Worm (Caenorhabditis elegans) whole organism, late embryonic: ENCODE data around the gene pyt-1.

Experiments
- C08G9.2 ChIP-seq: sonication (generic microtip); optimal IDR thresholded peaks from 2 replicates; lab custom pipeline; 2016; ENCODE audit warnings: mild to moderate bottlenecking, missing genetic modification characterization, moderate library complexity, missing compliant biosample characterization
- ceh-19 ChIP-seq: fragments of 200-800 bp; sonication (Bioruptor generic); optimal IDR thresholded peaks from 2 replicates; lab custom pipeline; 2018; ENCODE audit warnings: mild to moderate bottlenecking, missing genetic modification characterization, missing compliant biosample characterization
- fax-1 ChIP-seq: sonication (generic microtip); optimal IDR thresholded peaks from 2 replicates; lab custom pipeline; 2016; ENCODE audit warnings: missing genotype, missing genetic modification characterization, missing compliant biosample characterization
- lin-11 ChIP-seq: fragments of 200-800 bp; sonication (Bioruptor generic); optimal IDR thresholded peaks from 2 replicates; lab custom pipeline; 2018; ENCODE audit warnings: mild to moderate bottlenecking, missing genetic modification characterization, missing compliant biosample characterization
- unc-86 ChIP-seq: sonication (generic microtip); optimal IDR thresholded peaks from 2 replicates; lab custom pipeline; 2016; ENCODE audit warnings: missing genetic modification characterization, missing compliant biosample characterization

- TF ChIP-seq C08G9.2 (tag; lab: Kevin White, UChicago) = no peak
- peak; percentile 31 for TF ChIP-seq ceh-19 (GFP tag; lab: Kevin White, UChicago)
- no peak for TF ChIP-seq unc-86 (tag; lab: Kevin White, UChicago)
- TF ChIP-seq lin-11 (tag; lab: Kevin White, UChicago) = no peak
- TF ChIP-seq fax-1 (tag; lab: Kevin White, UChicago) = no peak
These were observed 35.9 kb upstream of the pyt-1 start for ce11 chrV:10265019-10265418.
